Worm (Caenorhabditis elegans): ENCODE data around the gene Y34B4A.10.

Y34B4A.10 gene

ce11 chrX:5249603-5250002, at the start of gene Y34B4A.10:
Y34B4A.10 (plus strand) TSS chrX:5249903.
- TF ChIP-seq sea-1 (GFP tag; conservative IDR thresholded peaks at IDR 0.05), result no peak

ce11 chrX:5201860-5202259, 47.8 kb upstream of the Y34B4A.10 start:
- TF ChIP-seq scrt-1 (GFP tag; IDR thresholded peaks at IDR 0.05) (no peak), tbx-11 (GFP tag; IDR thresholded peaks at IDR 0.05) (no peak), ceh-36 (tag; optimal IDR thresholded peaks at IDR 0.05) (no peak), B0310.2 (tag; optimal IDR thresholded peaks at IDR 0.05) (no peak), ama-1 (optimal IDR thresholded peaks at IDR 0.05) (no peak), tra-4 (tag; optimal IDR thresholded peaks at IDR 0.05) (no peak), ets-7 (tag; optimal IDR thresholded peaks at IDR 0.05) (no peak), F13C5.2 (tag; optimal IDR thresholded peaks at IDR 0.05) (no peak), ceh-13 (GFP tag; optimal IDR thresholded peaks at IDR 0.05) (no peak)

- TF ChIP-seq B0310.2 (tag; optimal IDR thresholded peaks at IDR 0.05) (no peak), F13C5.2 (tag; optimal IDR thresholded peaks at IDR 0.05) (no peak), tbx-37 (GFP tag; conservative IDR thresholded peaks at IDR 0.05) (no peak), hnd-1 (tag; optimal IDR thresholded peaks at IDR 0.05) (no peak), aly-1 (tag; optimal IDR thresholded peaks at IDR 0.05) (no peak), hmbx-1 (tag; optimal IDR thresholded peaks at IDR 0.05) (no peak), tra-4 (tag; optimal IDR thresholded peaks at IDR 0.05) (no peak), ceh-36 (tag; optimal IDR thresholded peaks at IDR 0.05) (no peak), scrt-1 (GFP tag; IDR thresholded peaks at IDR 0.05) (no peak)
Observed at ce11 chrX:5202399-5202798, 47.3 kb upstream of the Y34B4A.10 start.

- TF ChIP-seq ets-7 (tag; optimal IDR thresholded peaks at IDR 0.05), result no peak
- no peak for TF ChIP-seq B0310.2 (tag; optimal IDR thresholded peaks at IDR 0.05)
- TF ChIP-seq hnd-1 (tag; optimal IDR thresholded peaks at IDR 0.05), result no peak
- no peak for TF ChIP-seq F13C5.2 (tag; optimal IDR thresholded peaks at IDR 0.05)
- no peak for TF ChIP-seq ceh-13 (GFP tag; optimal IDR thresholded peaks at IDR 0.05)
- no peak for TF ChIP-seq tbx-37 (GFP tag; conservative IDR thresholded peaks at IDR 0.05)
- TF ChIP-seq pes-1 (GFP tag; IDR thresholded peaks at IDR 0.05), result no peak
- no peak for TF ChIP-seq tra-4 (tag; optimal IDR thresholded peaks at IDR 0.05)
- no peak for TF ChIP-seq hmg-4 (GFP tag; optimal IDR thresholded peaks at IDR 0.05)
- no peak for TF ChIP-seq tbx-11 (GFP tag; IDR thresholded peaks at IDR 0.05)
- TF ChIP-seq hmbx-1 (tag; optimal IDR thresholded peaks at IDR 0.05), result no peak
- TF ChIP-seq ama-1 (optimal IDR thresholded peaks at IDR 0.05), result no peak
- TF ChIP-seq sea-1 (GFP tag; conservative IDR thresholded peaks at IDR 0.05), result no peak
- TF ChIP-seq ceh-36 (tag; optimal IDR thresholded peaks at IDR 0.05), result no peak
Observed at ce11 chrX:5202923-5203322, 46.8 kb upstream of the Y34B4A.10 start.

ce11 chrX:5205561-5205960, 44.1 kb upstream of the Y34B4A.10 start, which contains the start of gene H28G03.2:
H28G03.2 (plus strand) TSS chrX:5205760.
- TF ChIP-seq ets-7 (tag; optimal IDR thresholded peaks at IDR 0.05), result peak; percentile 28
- TF ChIP-seq hmg-4 (GFP tag; optimal IDR thresholded peaks at IDR 0.05), result peak; percentile 71
- TF ChIP-seq aly-1 (tag; optimal IDR thresholded peaks at IDR 0.05), result peak; percentile 64
- TF ChIP-seq ceh-36 (tag; optimal IDR thresholded peaks at IDR 0.05), result no peak
- no peak for TF ChIP-seq ama-1 (optimal IDR thresholded peaks at IDR 0.05)

- TF ChIP-seq ceh-36 (tag; optimal IDR thresholded peaks at IDR 0.05) (no peak), sea-1 (GFP tag; conservative IDR thresholded peaks at IDR 0.05) (no peak), ets-7 (tag; optimal IDR thresholded peaks at IDR 0.05) (no peak), flt-1 (GFP tag; IDR thresholded peaks at IDR 0.05) (no peak), hmbx-1 (tag; optimal IDR thresholded peaks at IDR 0.05) (no peak), tbx-11 (GFP tag; IDR thresholded peaks at IDR 0.05) (no peak), scrt-1 (GFP tag; IDR thresholded peaks at IDR 0.05) (no peak), tbx-37 (GFP tag; conservative IDR thresholded peaks at IDR 0.05) (no peak), tra-4 (tag; optimal IDR thresholded peaks at IDR 0.05) (no peak), hnd-1 (tag; optimal IDR thresholded peaks at IDR 0.05) (no peak), B0310.2 (tag; optimal IDR thresholded peaks at IDR 0.05) (no peak), pes-1 (GFP tag; IDR thresholded peaks at IDR 0.05) (no peak), aly-1 (tag; optimal IDR thresholded peaks at IDR 0.05) (no peak), ama-1 (optimal IDR thresholded peaks at IDR 0.05) (no peak), ceh-13 (GFP tag; optimal IDR thresholded peaks at IDR 0.05) (no peak)
Observed at ce11 chrX:5207819-5208218, 41.9 kb upstream of the Y34B4A.10 start.

ce11 chrX:5208326-5208725, 41.4 kb upstream of the Y34B4A.10 start:
- TF ChIP-seq scrt-1 (GFP tag; IDR thresholded peaks at IDR 0.05) (no peak), ama-1 (optimal IDR thresholded peaks at IDR 0.05) (no peak), tbx-37 (GFP tag; conservative IDR thresholded peaks at IDR 0.05) (no peak), sea-1 (GFP tag; conservative IDR thresholded peaks at IDR 0.05) (no peak), hmbx-1 (tag; optimal IDR thresholded peaks at IDR 0.05) (no peak), tbx-11 (GFP tag; IDR thresholded peaks at IDR 0.05) (no peak)

- TF ChIP-seq tra-4 (tag; optimal IDR thresholded peaks at IDR 0.05) (no peak), ceh-36 (tag; optimal IDR thresholded peaks at IDR 0.05) (no peak), ets-7 (tag; optimal IDR thresholded peaks at IDR 0.05) (no peak), sea-1 (GFP tag; conservative IDR thresholded peaks at IDR 0.05) (no peak), tbx-37 (GFP tag; conservative IDR thresholded peaks at IDR 0.05) (no peak), hmbx-1 (tag; optimal IDR thresholded peaks at IDR 0.05) (no peak), scrt-1 (GFP tag; IDR thresholded peaks at IDR 0.05) (no peak), aly-1 (tag; optimal IDR thresholded peaks at IDR 0.05) (no peak), hmg-4 (GFP tag; optimal IDR thresholded peaks at IDR 0.05) (no peak), B0310.2 (tag; optimal IDR thresholded peaks at IDR 0.05) (no peak), flt-1 (GFP tag; IDR thresholded peaks at IDR 0.05) (no peak), pes-1 (GFP tag; IDR thresholded peaks at IDR 0.05) (no peak), hnd-1 (tag; optimal IDR thresholded peaks at IDR 0.05) (no peak), F13C5.2 (tag; optimal IDR thresholded peaks at IDR 0.05) (no peak), ceh-13 (GFP tag; optimal IDR thresholded peaks at IDR 0.05) (no peak)
Observed at ce11 chrX:5208831-5209230, 40.9 kb upstream of the Y34B4A.10 start.

Data from whole organism, early embryonic.